Worm (Caenorhabditis elegans) whole organism, L1 larva: Measurements from ENCODE around the gene henn-1.

Experiments
- aly-2 ChIP-seq: fragments of 150-350 bp; optimal IDR thresholded peaks from 2 replicates; lab custom pipeline; 2014; ENCODE audit warnings: missing biosample characterization, missing genetic modification characterization
- ceh-82 ChIP-seq, 3 experiments: fragments of 150-350 bp in 1 of 3; sonication (generic microtip) in 2 of 3; optimal IDR thresholded peaks; 2 replicates each; lab custom pipeline; 2014 to 2017; ENCODE audit warnings: missing biosample characterization in 3 of 3, missing genetic modification characterization in 3 of 3
- ces-1 ChIP-seq: fragments of 150-350 bp; optimal IDR thresholded peaks from 2 replicates; lab custom pipeline; 2014; ENCODE audit warnings: missing biosample characterization, missing genetic modification reagents, missing genetic modification characterization
- mdl-1 ChIP-seq, 2 experiments: fragments of 150-350 bp; optimal IDR thresholded peaks; 2 replicates each; lab custom pipeline; 2014 to 2017; ENCODE audit warnings: missing biosample characterization in 2 of 2, missing genetic modification characterization in 2 of 2, inconsistent platforms in 1 of 2
- pqm-1 ChIP-seq: sonication (generic microtip); optimal IDR thresholded peaks from 3 replicates; lab custom pipeline; 2017; ENCODE audit warnings: missing biosample characterization, missing genetic modification characterization
- unc-130 ChIP-seq: fragments of 150-350 bp; optimal IDR thresholded peaks from 2 replicates; lab custom pipeline; 2017; ENCODE audit warnings: missing biosample characterization, missing genetic modification characterization, inconsistent platforms
- unc-62 ChIP-seq: fragments of 150-350 bp; optimal IDR thresholded peaks from 2 replicates; lab custom pipeline; 2014; ENCODE audit warnings: missing biosample characterization, missing genetic modification reagents, missing genetic modification characterization
- zag-1 ChIP-seq: fragments of 150-350 bp; optimal IDR thresholded peaks from 2 replicates; lab custom pipeline; 2014; ENCODE audit warnings: missing biosample characterization, missing genetic modification characterization

ce11 chrIII:8280352-8280751 is 47.9 kb downstream of the henn-1 start:
- TF ChIP-seq mdl-1 (tag; optimal IDR thresholded peaks at IDR 0.05; lab: Kevin White, UChicago) (no peak), aly-2 (tag; lab: Kevin White, UChicago) (no peak), ceh-82 (tag; optimal IDR thresholded peaks at IDR 0.05; lab: Kevin White, UChicago) (no peak), unc-130 (tag; lab: Kevin White, UChicago) (no peak), pqm-1 (tag; lab: Kevin White, UChicago) (no peak), unc-62 (no peak), ces-1 (GFP tag; lab: Kevin White, UChicago) (no peak), zag-1 (tag; lab: Kevin White, UChicago) (no peak)
